Fruit fly (Drosophila melanogaster): ENCODE data around the gene CG6729.

dm6 chr2L:10749607-10750467, 6.1 kb upstream of the CG6729 start:
- TF ChIP-seq CG8478 (optimal IDR thresholded peaks at IDR 0.05): no peak
- no peak for TF ChIP-seq usp (GFP tag; optimal IDR thresholded peaks at IDR 0.05)
- no peak for TF ChIP-seq psq (optimal IDR thresholded peaks at IDR 0.05)
- TF ChIP-seq Dll (optimal IDR thresholded peaks at IDR 0.05): no peak
- TF ChIP-seq pan (optimal IDR thresholded peaks at IDR 0.05): no peak
- no peak for TF ChIP-seq EcR (GFP tag; optimal IDR thresholded peaks at IDR 0.05)

All from whole organism.